Worm (Caenorhabditis elegans) whole organism, young adult: Measurements from ENCODE around the gene cpg-4.

Experiments
- B0336.3 ChIP-seq: fragments of 200-800 bp; sonication (Bioruptor generic); IDR thresholded peaks from 2 replicates; pipeline ENCODE4 v1.3.6; 2022; ENCODE audit warnings: missing genetic modification characterization, missing compliant biosample characterization
- F10E7.11 ChIP-seq: sonication (generic microtip); optimal IDR thresholded peaks from 2 replicates; lab custom pipeline; 2017; ENCODE audit warnings: mild to moderate bottlenecking, missing genetic modification characterization, moderate library complexity, missing compliant biosample characterization
- F23B12.7 ChIP-seq: sonication (generic microtip); optimal IDR thresholded peaks from 2 replicates; lab custom pipeline; 2017; ENCODE audit warnings: missing genetic modification characterization, mild to moderate bottlenecking, missing compliant biosample characterization, antibody characterized with exemption, moderate library complexity; ENCODE audit not compliant: insufficient read depth
- F52B5.7 ChIP-seq: sonication (generic microtip); optimal IDR thresholded peaks from 2 replicates; lab custom pipeline; 2016; ENCODE audit warnings: mild to moderate bottlenecking, missing genetic modification characterization, missing compliant biosample characterization
- K11D2.4 ChIP-seq: fragments of 200-800 bp; sonication (Bioruptor generic); IDR thresholded peaks from 2 replicates; pipeline ENCODE4 v1.3.6; 2022; ENCODE audit warnings: missing genetic modification reagents, missing genetic modification characterization, missing compliant biosample characterization
- K12H6.12 ChIP-seq: fragments of 200-800 bp; sonication (Bioruptor generic); optimal IDR thresholded peaks from 2 replicates; lab custom pipeline; 2018; ENCODE audit warnings: mild to moderate bottlenecking, missing genetic modification characterization, missing compliant biosample characterization
- Y67H2A.10 ChIP-seq: fragments of 200-800 bp; sonication (Bioruptor generic); conservative IDR thresholded peaks from 2 replicates; pipeline ENCODE4 v1.3.6; 2022; ENCODE audit warnings: missing genetic modification reagents, missing genetic modification characterization, missing compliant biosample characterization
- Y79H2A.3 ChIP-seq: fragments of 200-800 bp; sonication (Bioruptor generic); conservative IDR thresholded peaks from 2 replicates; pipeline ENCODE4 v1.3.6; 2022; ENCODE audit warnings: missing genetic modification reagents, missing genetic modification characterization, missing compliant biosample characterization
- ZK185.1 ChIP-seq: sonication (generic microtip); optimal IDR thresholded peaks from 2 replicates; lab custom pipeline; 2016; ENCODE audit warnings: mild to moderate bottlenecking, missing genetic modification characterization, missing compliant biosample characterization; ENCODE audit not compliant: poor library complexity, severe bottlenecking
- ama-1 ChIP-seq, 3 experiments: fragments of 150-350 bp in 1 of 3; sonication (generic microtip) in 2 of 3; optimal IDR thresholded peaks; 2 replicates each; lab custom pipeline; 2014 to 2018; ENCODE audit warnings: missing biosample characterization in 2 of 3, missing genetic modification characterization in 2 of 3, missing genetic modification reagents in 2 of 3
- aptf-3 ChIP-seq: fragments of 200-800 bp; sonication (Bioruptor generic); IDR thresholded peaks from 2 replicates; pipeline ENCODE4 v1.3.6; 2022; ENCODE audit warnings: missing genetic modification characterization, missing compliant biosample characterization
- attf-3 ChIP-seq: fragments of 200-800 bp; sonication (Bioruptor generic); conservative IDR thresholded peaks from 2 replicates; pipeline ENCODE4 v1.3.6; 2022; ENCODE audit warnings: missing genetic modification reagents, missing genetic modification characterization, missing compliant biosample characterization
- attf-5 ChIP-seq: fragments of 200-800 bp; sonication (Bioruptor generic); optimal IDR thresholded peaks from 2 replicates; lab custom pipeline; 2018; ENCODE audit warnings: mild to moderate bottlenecking, missing genetic modification characterization, missing compliant biosample characterization
- cebp-1 ChIP-seq, 2 experiments: fragments of 200-800 bp in 1 of 2; sonication (Bioruptor generic) in 1 of 2; sonication (generic microtip) in 1 of 2; IDR thresholded peaks in 1 of 2; optimal IDR thresholded peaks in 1 of 2; 2 replicates each; pipeline versions ENCODE4 v1.3.6 to Lab custom; 2017 to 2022; ENCODE audit warnings: missing compliant biosample characterization in 2 of 2, missing genetic modification characterization in 2 of 2, mild to moderate bottlenecking in 1 of 2, missing genetic modification reagents in 1 of 2, moderate library complexity in 1 of 2
- dox-1 ChIP-seq: fragments of 200-800 bp; sonication (Bioruptor generic); IDR thresholded peaks from 2 replicates; pipeline ENCODE4 v1.3.6; 2022; ENCODE audit warnings: missing genetic modification reagents, missing genetic modification characterization, missing compliant biosample characterization
- efl-1 ChIP-seq: fragments of 150-350 bp; optimal IDR thresholded peaks from 2 replicates; lab custom pipeline; 2014; ENCODE audit warnings: missing biosample characterization, missing genetic modification reagents, missing genetic modification characterization
- egl-18 ChIP-seq: fragments of 200-800 bp; sonication (Bioruptor generic); IDR thresholded peaks from 2 replicates; pipeline ENCODE4 v1.3.6; 2022; ENCODE audit warnings: missing genetic modification reagents, missing genetic modification characterization, missing compliant biosample characterization
- egrh-3 ChIP-seq: fragments of 200-800 bp; sonication (Bioruptor generic); IDR thresholded peaks from 2 replicates; pipeline ENCODE4 v1.3.6; 2022; ENCODE audit warnings: missing genetic modification reagents, missing genetic modification characterization, missing compliant biosample characterization
- ets-4 ChIP-seq: fragments of 200-800 bp; sonication (Bioruptor generic); optimal IDR thresholded peaks from 2 replicates; lab custom pipeline; 2018; ENCODE audit warnings: mild to moderate bottlenecking, missing genetic modification characterization, missing compliant biosample characterization
- gei-17 ChIP-seq: fragments of 200-800 bp; sonication (Bioruptor generic); optimal IDR thresholded peaks from 2 replicates; lab custom pipeline; 2018; ENCODE audit warnings: mild to moderate bottlenecking, missing genetic modification characterization, missing compliant biosample characterization
- hlh-26 ChIP-seq: fragments of 200-800 bp; sonication (Bioruptor generic); conservative IDR thresholded peaks from 2 replicates; pipeline ENCODE4 v1.3.6; 2022; ENCODE audit warnings: missing genetic modification reagents, missing genetic modification characterization, missing compliant biosample characterization
- hmg-1.2 ChIP-seq: fragments of 200-800 bp; sonication (Bioruptor generic); IDR thresholded peaks from 2 replicates; pipeline ENCODE4 v1.3.6; 2022; ENCODE audit warnings: missing genetic modification reagents, missing genetic modification characterization, missing compliant biosample characterization
- hrde-1 ChIP-seq: sonication (generic microtip); optimal IDR thresholded peaks from 2 replicates; lab custom pipeline; 2016; ENCODE audit warnings: missing genetic modification characterization, mild to moderate bottlenecking, missing compliant biosample characterization, moderate library complexity, missing genotype, missing genetic modification reagents, borderline replicate concordance
- let-607 ChIP-seq, 2 experiments: fragments of 200-800 bp in 1 of 2; sonication (Bioruptor generic) in 1 of 2; sonication (generic microtip) in 1 of 2; optimal IDR thresholded peaks; 2 replicates each; lab custom pipeline; 2016 to 2018; ENCODE audit warnings: mild to moderate bottlenecking in 2 of 2, missing compliant biosample characterization in 2 of 2, missing genetic modification characterization in 2 of 2, moderate library complexity in 2 of 2, missing genotype in 1 of 2
- lin-35 ChIP-seq, 3 experiments: fragments of 150-350 bp in 2 of 3; sonication (generic microtip) in 1 of 3; optimal IDR thresholded peaks; 2 replicates each; lab custom pipeline; 2014 to 2018; ENCODE audit warnings: missing biosample characterization in 3 of 3, missing genetic modification characterization in 3 of 3, missing genetic modification reagents in 3 of 3
- lin-40 ChIP-seq: sonication (generic microtip); optimal IDR thresholded peaks from 2 replicates; lab custom pipeline; 2016; ENCODE audit warnings: missing genetic modification characterization, mild to moderate bottlenecking, missing compliant biosample characterization, missing genotype, missing genetic modification reagents
- lin-54 ChIP-seq: fragments of 200-800 bp; sonication (Bioruptor generic); optimal IDR thresholded peaks from 2 replicates; lab custom pipeline; 2018; ENCODE audit warnings: mild to moderate bottlenecking, missing genetic modification characterization, missing compliant biosample characterization
- lsl-1 ChIP-seq: fragments of 200-800 bp; sonication (Bioruptor generic); optimal IDR thresholded peaks from 2 replicates; lab custom pipeline; 2018; ENCODE audit warnings: mild to moderate bottlenecking, missing genetic modification characterization, moderate library complexity, missing compliant biosample characterization
- lsy-27 ChIP-seq: sonication (generic microtip); optimal IDR thresholded peaks from 2 replicates; lab custom pipeline; 2017; ENCODE audit warnings: missing genetic modification characterization, mild to moderate bottlenecking, missing compliant biosample characterization, antibody characterized with exemption, missing genotype, borderline replicate concordance; ENCODE audit not compliant: insufficient read depth
- madf-10 ChIP-seq: sonication (generic microtip); optimal IDR thresholded peaks from 2 replicates; lab custom pipeline; 2016; ENCODE audit warnings: mild to moderate bottlenecking, missing genetic modification characterization, missing compliant biosample characterization
- mcd-1 ChIP-seq: fragments of 200-800 bp; sonication (Bioruptor generic); IDR thresholded peaks from 2 replicates; pipeline ENCODE4 v1.3.6; 2022; ENCODE audit warnings: missing genetic modification reagents, missing genetic modification characterization, missing compliant biosample characterization
- nhr-27 ChIP-seq: fragments of 200-800 bp; sonication (Bioruptor generic); optimal IDR thresholded peaks from 2 replicates; lab custom pipeline; 2018; ENCODE audit warnings: mild to moderate bottlenecking, missing genetic modification characterization, moderate library complexity, missing compliant biosample characterization
- nhr-90 ChIP-seq: sonication (generic microtip); optimal IDR thresholded peaks from 2 replicates; lab custom pipeline; 2016; ENCODE audit warnings: missing genotype, mild to moderate bottlenecking, missing genetic modification characterization, missing compliant biosample characterization
- pha-4 ChIP-seq: fragments of 150-350 bp; sonication (generic microtip); optimal IDR thresholded peaks from 2 replicates; lab custom pipeline; 2014; ENCODE audit warnings: missing biosample characterization, missing genetic modification reagents, missing genetic modification characterization
- snpc-1.3 ChIP-seq: sonication (generic microtip); optimal IDR thresholded peaks from 2 replicates; lab custom pipeline; 2017; ENCODE audit warnings: missing genetic modification characterization, mild to moderate bottlenecking, missing compliant biosample characterization, antibody characterized with exemption, moderate library complexity, missing genotype, missing genetic modification reagents; ENCODE audit not compliant: insufficient read depth
- snpc-3.4 ChIP-seq: sonication (generic microtip); optimal IDR thresholded peaks from 2 replicates; lab custom pipeline; 2017; ENCODE audit warnings: missing genetic modification characterization, mild to moderate bottlenecking, missing compliant biosample characterization, antibody characterized with exemption, moderate library complexity, missing genotype, missing genetic modification reagents
- snpc-4 ChIP-seq, 5 experiments: fragments of 150-350 bp in 1 of 5; sonication (generic microtip) in 4 of 5; optimal IDR thresholded peaks; 2 replicates each; lab custom pipeline; 2014 to 2018; ENCODE audit warnings: missing genetic modification characterization in 5 of 5, missing biosample characterization in 3 of 5, antibody characterized with exemption in 2 of 5, mild to moderate bottlenecking in 2 of 5, missing compliant biosample characterization in 2 of 5, missing genotype in 2 of 5, moderate library complexity in 2 of 5, missing genetic modification reagents in 1 of 5
- tbp1 ChIP-seq: fragments of 200-800 bp; sonication (Bioruptor generic); optimal IDR thresholded peaks from 2 replicates; lab custom pipeline; 2018; ENCODE audit warnings: mild to moderate bottlenecking, missing genetic modification characterization, missing compliant biosample characterization
- tbx-9 ChIP-seq: sonication (generic microtip); optimal IDR thresholded peaks from 2 replicates; lab custom pipeline; 2016; ENCODE audit warnings: borderline replicate concordance, missing genetic modification characterization, inconsistent platforms, missing compliant biosample characterization
- ztf-18 ChIP-seq: sonication (generic microtip); optimal IDR thresholded peaks from 2 replicates; lab custom pipeline; 2016; ENCODE audit warnings: missing genotype, mild to moderate bottlenecking, missing genetic modification characterization, missing compliant biosample characterization
- ztf-26 ChIP-seq: sonication (generic microtip); optimal IDR thresholded peaks from 2 replicates; lab custom pipeline; 2017; ENCODE audit warnings: missing genetic modification characterization, missing compliant biosample characterization

cpg-4 gene

DNA sequence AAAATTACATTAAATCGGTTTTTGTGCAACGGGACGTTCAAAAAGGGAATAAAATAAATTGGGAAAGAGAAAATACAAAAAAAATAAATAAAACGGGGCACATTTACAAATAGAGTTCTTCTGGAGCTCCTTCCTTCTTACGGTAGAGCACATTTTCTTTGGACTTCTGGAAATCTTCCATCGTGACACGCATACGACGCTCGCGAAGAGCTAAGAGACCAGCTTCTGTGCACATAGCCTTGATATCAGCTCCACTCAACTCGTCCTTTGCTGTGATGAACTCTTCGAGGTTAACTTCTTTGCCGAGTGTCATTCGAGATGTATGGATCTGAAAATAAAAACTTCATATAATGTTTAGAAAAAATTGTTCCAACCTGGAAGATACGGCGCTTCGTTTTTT is 19.9 kb downstream of the cpg-4 start (continued):
- TF ChIP-seq ama-1 (optimal IDR thresholded peaks at IDR 0.05; lab: Kevin White, UChicago) (peak; percentile 14), ama-1 (GFP tag; optimal IDR thresholded peaks at IDR 0.05; lab: Kevin White, UChicago) (no peak), K11D2.4 (GFP tag; lab: Robert Waterston, UW) (no peak), tbx-9 (tag; lab: Kevin White, UChicago) (no peak), aptf-3 (GFP tag; lab: Robert Waterston, UW) (no peak), egl-18 (GFP tag; lab: Robert Waterston, UW) (no peak), hmg-1.2 (0 out of 2 replicates have a peak, but pooled peaks have one; percentile 2), ztf-18 (tag; lab: Kevin White, UChicago) (no peak)

DNA sequence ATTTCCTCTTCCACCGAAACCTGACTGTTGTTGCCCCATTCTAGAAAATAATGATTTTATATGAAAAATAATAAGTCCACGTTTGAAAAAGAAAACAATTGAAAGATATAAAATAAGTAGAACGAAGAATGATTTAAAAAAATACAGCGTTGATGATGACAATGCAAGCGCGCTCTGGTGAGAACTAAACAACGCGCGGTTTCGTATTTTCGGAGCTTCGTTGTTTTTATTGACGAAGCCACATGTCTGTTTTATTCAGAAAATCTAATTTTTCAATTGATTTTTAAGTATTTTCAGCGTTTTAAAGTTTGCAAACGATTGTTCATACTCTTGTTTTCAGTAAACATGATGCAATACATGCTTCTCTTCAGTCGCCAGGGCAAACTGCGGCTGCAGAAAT is 21.4 kb downstream of the cpg-4 start, which contains the start of the genes rpt-2 and aps-1:
rpt-2 (minus strand) TSS at position 40 of the 400 bp plus-strand sequence.
aps-1 (plus strand) TSS at position 341 of the 400 bp plus-strand sequence.
- peak; percentile 15 for TF ChIP-seq lsl-1 (GFP tag; lab: Kevin White, UChicago)
- peak; percentile 5 for TF ChIP-seq tbp1 (GFP tag; lab: Kevin White, UChicago)
- peak in 1 of 2 experiments; percentile 33 for TF ChIP-seq let-607 (tag; optimal IDR thresholded peaks at IDR 0.05; lab: Kevin White, UChicago)
- peak; percentile 99 for TF ChIP-seq attf-3 (GFP tag; lab: Robert Waterston, UW)
- peak; percentile 79 for TF ChIP-seq attf-5 (GFP tag; lab: Kevin White, UChicago)
- TF ChIP-seq dox-1 (GFP tag; lab: Robert Waterston, UW): no peak
- TF ChIP-seq gei-17: no peak
- TF ChIP-seq ZK185.1 (tag; lab: Kevin White, UChicago): peak; percentile 38
- TF ChIP-seq F23B12.7 (tag; lab: Kevin White, UChicago): peak; percentile 32
- peak; percentile 95 for TF ChIP-seq mcd-1 (GFP tag; lab: Robert Waterston, UW)
- peak; percentile 7 for TF ChIP-seq efl-1 (GFP tag; lab: Kevin White, UChicago)
- no peak for TF ChIP-seq snpc-4 (GFP tag; optimal IDR thresholded peaks at IDR 0.05; lab: Kevin White, UChicago)
- peak in 3 of 4 experiments; percentile 3 to 66 (median 22) for TF ChIP-seq snpc-4 (tag; optimal IDR thresholded peaks at IDR 0.05; lab: Kevin White, UChicago)
- TF ChIP-seq cebp-1 (GFP tag; IDR thresholded peaks at IDR 0.05; lab: Robert Waterston, UW): no peak
- peak; percentile 35 for TF ChIP-seq cebp-1 (tag; optimal IDR thresholded peaks at IDR 0.05; lab: Kevin White, UChicago)
- no peak for TF ChIP-seq madf-10 (tag; lab: Kevin White, UChicago)
- TF ChIP-seq hlh-26 (GFP tag; lab: Robert Waterston, UW): no peak
- peak; percentile 34 for TF ChIP-seq lin-54 (GFP tag; lab: Kevin White, UChicago)
- TF ChIP-seq hmg-1.2: peak; percentile 48; the same call in 1 of the 2 replicates
- TF ChIP-seq lin-40 (tag; lab: Kevin White, UChicago): peak; percentile 58
- TF ChIP-seq snpc-3.4 (tag; lab: Kevin White, UChicago): peak; percentile 45
- no peak for TF ChIP-seq nhr-90 (tag; lab: Kevin White, UChicago)
- TF ChIP-seq Y79H2A.3 (GFP tag; lab: Robert Waterston, UW): no peak
- peak; percentile 2 for TF ChIP-seq snpc-1.3 (tag; lab: Kevin White, UChicago)
- peak in 1 of 3 experiments; percentile 69 for TF ChIP-seq lin-35 (GFP tag; optimal IDR thresholded peaks at IDR 0.05; lab: Kevin White, UChicago)

DNA sequence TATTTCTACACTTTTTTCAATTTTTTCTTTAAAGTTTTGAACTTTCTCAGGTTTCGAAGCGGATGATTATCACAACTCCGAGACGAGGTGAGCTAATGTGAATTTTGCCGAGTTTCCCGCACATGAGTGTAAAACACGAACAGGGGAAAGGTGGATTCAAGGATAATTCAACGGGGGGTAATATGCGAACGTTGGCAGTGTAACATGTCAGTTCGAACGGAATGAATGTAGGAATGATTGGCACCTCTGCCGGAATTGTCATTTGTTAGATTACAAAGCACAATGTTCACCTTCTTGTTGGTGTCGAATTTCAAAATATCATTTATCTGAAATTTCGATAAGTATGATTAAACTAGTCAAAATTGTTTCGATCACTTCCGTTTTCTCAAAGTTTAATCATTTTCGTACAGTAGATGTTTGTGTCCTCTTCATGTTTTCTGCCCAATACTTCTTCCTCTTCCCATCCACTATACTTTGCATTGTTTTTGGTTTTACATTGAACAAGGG is 22.8 kb downstream of the cpg-4 start, which contains the start of gene picc-1:
picc-1 (plus strand) TSS at position 51 of the 507 bp plus-strand sequence.
- no peak for TF ChIP-seq ztf-26 (tag; lab: Kevin White, UChicago)
- no peak for TF ChIP-seq lsy-27 (tag; lab: Kevin White, UChicago)
- no peak for TF ChIP-seq K12H6.12 (tag; lab: Kevin White, UChicago)
- no peak for TF ChIP-seq snpc-3.4 (tag; lab: Kevin White, UChicago)
- TF ChIP-seq hrde-1 (tag; lab: Kevin White, UChicago): no peak
- peak; percentile 78 for TF ChIP-seq B0336.3
- TF ChIP-seq egrh-3 (GFP tag; lab: Robert Waterston, UW): no peak
- TF ChIP-seq pha-4 (tag; lab: Kevin White, UChicago): no peak
- no peak for TF ChIP-seq F10E7.11 (tag; lab: Kevin White, UChicago)
- no peak for TF ChIP-seq F52B5.7 (tag; lab: Kevin White, UChicago)
- TF ChIP-seq ets-4 (GFP tag; lab: Kevin White, UChicago): no peak
- TF ChIP-seq Y67H2A.10 (GFP tag; lab: Robert Waterston, UW): no peak
- TF ChIP-seq mcd-1 (GFP tag; lab: Robert Waterston, UW): 0 out of 2 replicates have a peak, but pooled peaks have one; percentile 29
- TF ChIP-seq nhr-27 (tag; lab: Kevin White, UChicago): no peak
